Worm (Caenorhabditis elegans) whole organism, L2 larva: ENCODE results near the gene F14F8.14.

Experiments used
- C34F6.9 ChIP-seq: fragments of 150-350 bp; optimal IDR thresholded peaks from 2 replicates; lab custom pipeline; 2014; ENCODE audit warnings: missing biosample characterization, missing genetic modification characterization
- F13H6.1 ChIP-seq: sonication (generic microtip); optimal IDR thresholded peaks from 2 replicates; lab custom pipeline; 2016; ENCODE audit warnings: missing genetic modification characterization, missing compliant biosample characterization
- R02D3.7 ChIP-seq: fragments of 150-350 bp; optimal IDR thresholded peaks from 2 replicates; lab custom pipeline; 2014; ENCODE audit warnings: missing biosample characterization, missing genetic modification characterization
- Y55F3AM.14 ChIP-seq: fragments of 200-800 bp; sonication (Bioruptor generic); optimal IDR thresholded peaks from 2 replicates; lab custom pipeline; 2018; ENCODE audit warnings: mild to moderate bottlenecking, missing genetic modification characterization, missing compliant biosample characterization
- alr-1 ChIP-seq: fragments of 150-350 bp; optimal IDR thresholded peaks from 2 replicates; lab custom pipeline; 2014; ENCODE audit warnings: missing biosample characterization, missing genetic modification characterization
- aly-2 ChIP-seq: fragments of 150-350 bp; optimal IDR thresholded peaks from 2 replicates; lab custom pipeline; 2014; ENCODE audit warnings: missing biosample characterization, missing genetic modification characterization
- ama-1 ChIP-seq: fragments of 150-350 bp; optimal IDR thresholded peaks from 2 replicates; lab custom pipeline; 2018; ENCODE audit warnings: inconsistent platforms
- blmp-1 ChIP-seq: sonication (generic microtip); optimal IDR thresholded peaks from 2 replicates; lab custom pipeline; 2017; ENCODE audit warnings: missing genetic modification characterization, mild to moderate bottlenecking, missing compliant biosample characterization, antibody characterized with exemption, moderate library complexity; ENCODE audit not compliant: insufficient read depth
- ceh-82 ChIP-seq: fragments of 150-350 bp; optimal IDR thresholded peaks from 2 replicates; lab custom pipeline; 2014; ENCODE audit warnings: missing biosample characterization, missing genetic modification characterization
- crh-2 ChIP-seq: sonication (generic microtip); optimal IDR thresholded peaks from 2 replicates; lab custom pipeline; 2017; ENCODE audit warnings: missing biosample characterization, missing genetic modification characterization
- dmd-4 ChIP-seq: sonication (generic microtip); optimal IDR thresholded peaks from 2 replicates; lab custom pipeline; 2017; ENCODE audit warnings: missing biosample characterization, missing genetic modification characterization
- egl-27 ChIP-seq: sonication (generic microtip); optimal IDR thresholded peaks from 3 replicates; lab custom pipeline; 2017; ENCODE audit warnings: missing biosample characterization, missing genetic modification reagents, missing genetic modification characterization
- elt-3 ChIP-seq: sonication (generic microtip); optimal IDR thresholded peaks from 2 replicates; lab custom pipeline; 2017; ENCODE audit warnings: missing biosample characterization, missing genetic modification characterization
- fos-1 ChIP-seq: fragments of 150-350 bp; optimal IDR thresholded peaks from 2 replicates; lab custom pipeline; 2014; ENCODE audit warnings: missing biosample characterization, missing genetic modification characterization
- gmeb-1 ChIP-seq: fragments of 150-350 bp; optimal IDR thresholded peaks from 2 replicates; lab custom pipeline; 2014; ENCODE audit warnings: missing biosample characterization, missing genetic modification characterization
- lin-11 ChIP-seq: fragments of 150-350 bp; sonication (generic microtip); optimal IDR thresholded peaks from 2 replicates; lab custom pipeline; 2014; ENCODE audit warnings: missing biosample characterization, missing genetic modification characterization, inconsistent platforms, mixed read lengths
- lin-39 ChIP-seq: fragments of 150-350 bp; optimal IDR thresholded peaks from 2 replicates; lab custom pipeline; 2014; ENCODE audit warnings: missing biosample characterization, missing genetic modification reagents, missing genetic modification characterization
- lsy-2 ChIP-seq, 2 experiments: fragments of 150-350 bp in 1 of 2; sonication (generic microtip) in 1 of 2; optimal IDR thresholded peaks; 2 replicates each; lab custom pipeline; 2014 to 2017; ENCODE audit warnings: missing biosample characterization in 2 of 2, missing genetic modification characterization in 2 of 2
- mbf-1 ChIP-seq: sonication (generic microtip); optimal IDR thresholded peaks from 2 replicates; lab custom pipeline; 2017; ENCODE audit warnings: missing biosample characterization, missing genetic modification characterization
- mdl-1 ChIP-seq, 2 experiments: fragments of 150-350 bp in 1 of 2; sonication (generic microtip) in 1 of 2; optimal IDR thresholded peaks; 2 replicates each; lab custom pipeline; 2017; ENCODE audit warnings: missing biosample characterization in 2 of 2, missing genetic modification characterization in 2 of 2
- nhr-10 ChIP-seq: sonication (generic microtip); optimal IDR thresholded peaks from 2 replicates; lab custom pipeline; 2017; ENCODE audit warnings: missing biosample characterization, missing genetic modification characterization
- nhr-129 ChIP-seq: fragments of 150-350 bp; optimal IDR thresholded peaks from 2 replicates; lab custom pipeline; 2014; ENCODE audit warnings: missing biosample characterization, missing genetic modification characterization
- nhr-21 ChIP-seq: fragments of 150-350 bp; optimal IDR thresholded peaks from 2 replicates; lab custom pipeline; 2014; ENCODE audit warnings: missing biosample characterization, missing genetic modification characterization
- nhr-23 ChIP-seq: fragments of 150-350 bp; optimal IDR thresholded peaks from 2 replicates; lab custom pipeline; 2014; ENCODE audit warnings: missing biosample characterization, missing genetic modification reagents, missing genetic modification characterization
- nhr-237 ChIP-seq: fragments of 150-350 bp; optimal IDR thresholded peaks from 2 replicates; lab custom pipeline; 2014; ENCODE audit warnings: missing biosample characterization, missing genetic modification characterization
- nhr-25 ChIP-seq: fragments of 150-350 bp; sonication (generic microtip); optimal IDR thresholded peaks from 3 replicates; lab custom pipeline; 2014; ENCODE audit warnings: missing biosample characterization, missing genetic modification characterization
- nhr-6 ChIP-seq: fragments of 150-350 bp; optimal IDR thresholded peaks from 2 replicates; lab custom pipeline; 2014; ENCODE audit warnings: missing biosample characterization, missing genetic modification characterization
- nhr-77 ChIP-seq: fragments of 150-350 bp; optimal IDR thresholded peaks from 2 replicates; lab custom pipeline; 2014; ENCODE audit warnings: missing biosample characterization, missing genetic modification characterization
- peb-1 ChIP-seq: fragments of 150-350 bp; optimal IDR thresholded peaks from 2 replicates; lab custom pipeline; 2014; ENCODE audit warnings: missing biosample characterization, missing genetic modification characterization
- sma-3 ChIP-seq: sonication (generic microtip); optimal IDR thresholded peaks from 2 replicates; lab custom pipeline; 2016; ENCODE audit warnings: missing genetic modification reagents, missing genetic modification characterization, missing compliant biosample characterization
- sma-9 ChIP-seq, 2 experiments: fragments of 150-350 bp in 1 of 2; sonication (generic microtip) in 1 of 2; optimal IDR thresholded peaks; 2 replicates each; lab custom pipeline; 2014 to 2016; ENCODE audit warnings: missing genetic modification characterization in 2 of 2, mild to moderate bottlenecking in 1 of 2, missing biosample characterization in 1 of 2, missing compliant biosample characterization in 1 of 2, missing genetic modification reagents in 1 of 2, moderate library complexity in 1 of 2
- unc-62 ChIP-seq: fragments of 150-350 bp; optimal IDR thresholded peaks from 2 replicates; lab custom pipeline; 2014; ENCODE audit warnings: missing biosample characterization, missing genetic modification reagents, missing genetic modification characterization
- zag-1 ChIP-seq: fragments of 150-350 bp; optimal IDR thresholded peaks from 2 replicates; lab custom pipeline; 2014; ENCODE audit warnings: missing biosample characterization, missing genetic modification characterization
- ztf-1 ChIP-seq: fragments of 200-800 bp; sonication (Bioruptor generic); conservative IDR thresholded peaks from 2 replicates; pipeline ENCODE4 v1.3.6; 2022; ENCODE audit warnings: missing genetic modification characterization, missing compliant biosample characterization
- ztf-11 ChIP-seq: sonication (generic microtip); optimal IDR thresholded peaks from 2 replicates; lab custom pipeline; 2017; ENCODE audit warnings: missing biosample characterization, missing genetic modification characterization
- ztf-4 ChIP-seq: fragments of 150-350 bp; optimal IDR thresholded peaks from 2 replicates; lab custom pipeline; 2014; ENCODE audit warnings: missing biosample characterization, missing genetic modification characterization

The F14F8.14 gene

ce11 chrV:16635911-16636310, 30.6 kb downstream of the F14F8.14 start, which contains the start of gene mltn-11:
Gene mltn-11 (plus strand): TSS chrV:16636186.
- TF ChIP-seq lsy-2 (tag; optimal IDR thresholded peaks at IDR 0.05; lab: Kevin White, UChicago) (no peak), F13H6.1 (tag; lab: Kevin White, UChicago) (no peak), ama-1 (lab: Kevin White, UChicago) (no peak), lin-39 (tag; lab: Kevin White, UChicago) (no peak), ztf-1 (no peak), dmd-4 (tag; lab: Kevin White, UChicago) (no peak), nhr-23 (tag; lab: Kevin White, UChicago) (no peak), zag-1 (tag; lab: Kevin White, UChicago) (no peak), nhr-77 (no peak), sma-9 (GFP tag; optimal IDR thresholded peaks at IDR 0.05; lab: Kevin White, UChicago) (no peak), sma-9 (tag; optimal IDR thresholded peaks at IDR 0.05; lab: Kevin White, UChicago) (no peak), nhr-25 (tag; lab: Kevin White, UChicago) (no peak), nhr-21 (tag; lab: Kevin White, UChicago) (no peak)
- TF ChIP-seq, all 48 proteins: peak for 0

- TF ChIP-seq alr-1 (tag; lab: Kevin White, UChicago) = no peak
- TF ChIP-seq dmd-4 (tag; lab: Kevin White, UChicago) = no peak
- no peak for TF ChIP-seq ztf-4 (tag; lab: Kevin White, UChicago)
- TF ChIP-seq unc-62 = no peak
- TF ChIP-seq nhr-237 (tag; lab: Kevin White, UChicago) = no peak
- TF ChIP-seq ztf-11 (tag; lab: Kevin White, UChicago) = no peak
- TF ChIP-seq gmeb-1 (tag; lab: Kevin White, UChicago) = no peak
- no peak for TF ChIP-seq sma-3 (GFP tag; lab: Kevin White, UChicago)
- no peak for TF ChIP-seq Y55F3AM.14 (GFP tag; lab: Kevin White, UChicago)
- no peak for TF ChIP-seq aly-2 (tag; lab: Kevin White, UChicago)
- no peak for TF ChIP-seq lsy-2 (tag; optimal IDR thresholded peaks at IDR 0.05; lab: Kevin White, UChicago)
- TF ChIP-seq peb-1 = no peak
- TF ChIP-seq nhr-129 = no peak
- TF ChIP-seq blmp-1 (tag; lab: Kevin White, UChicago) = no peak
- TF ChIP-seq nhr-10 (tag; lab: Kevin White, UChicago) = no peak
- TF ChIP-seq C34F6.9 = no peak
- no peak for TF ChIP-seq nhr-25 (tag; lab: Kevin White, UChicago)
- no peak for TF ChIP-seq zag-1 (tag; lab: Kevin White, UChicago)
These were observed 36.9 kb downstream of the F14F8.14 start, which contains the start of gene srd-21 for ce11 chrV:16629600-16629999. Gene srd-21 (plus strand): TSS chrV:16629900.

DNA sequence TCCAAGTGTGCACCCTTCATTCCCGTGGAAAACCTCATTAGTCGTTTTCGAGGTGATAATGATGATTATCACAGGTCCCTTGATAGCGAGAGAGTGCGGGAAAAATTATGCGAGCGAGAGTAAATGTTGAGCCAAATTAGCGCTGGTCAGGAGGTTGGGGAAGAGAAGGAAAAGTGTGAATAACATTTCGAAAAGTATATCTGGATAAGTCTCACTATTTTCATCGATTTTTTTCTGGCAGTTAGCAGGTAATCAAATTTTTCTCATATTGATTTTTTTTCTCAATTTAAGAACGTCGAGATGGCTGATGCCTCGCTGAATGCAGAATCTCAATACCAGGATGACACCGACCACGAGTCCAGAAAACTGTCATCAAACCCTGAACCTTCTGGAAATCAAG, 37.6 kb downstream of the F14F8.14 start, which contains the start of gene W06G6.2:
Gene W06G6.2 (plus strand): TSS at position 301 of the 400 bp plus-strand sequence.
- no peak for TF ChIP-seq ceh-82 (tag; lab: Kevin White, UChicago)
- TF ChIP-seq elt-3 (tag; lab: Kevin White, UChicago) = no peak
- no peak for TF ChIP-seq mbf-1 (tag; lab: Kevin White, UChicago)
- no peak for TF ChIP-seq R02D3.7 (tag; lab: Kevin White, UChicago)
- TF ChIP-seq nhr-237 (tag; lab: Kevin White, UChicago) = no peak
- no peak for TF ChIP-seq nhr-6
- no peak for TF ChIP-seq crh-2
- no peak for TF ChIP-seq egl-27 (tag; lab: Kevin White, UChicago)
- TF ChIP-seq lin-11 = no peak
- no peak for TF ChIP-seq ztf-11 (tag; lab: Kevin White, UChicago)
- no peak for TF ChIP-seq blmp-1 (tag; lab: Kevin White, UChicago)
- TF ChIP-seq sma-3 (GFP tag; lab: Kevin White, UChicago) = no peak
- TF ChIP-seq alr-1 (tag; lab: Kevin White, UChicago) = no peak
- no peak for TF ChIP-seq nhr-23 (tag; lab: Kevin White, UChicago)

ce11 chrV:16627962-16628361, 38.6 kb downstream of the F14F8.14 start, which contains the start of gene oac-53:
Gene oac-53 (minus strand): TSS chrV:16627970.
- TF ChIP-seq fos-1 (peak; percentile 69), ztf-1 (no peak), mbf-1 (tag; lab: Kevin White, UChicago) (no peak), mdl-1 (tag; optimal IDR thresholded peaks at IDR 0.05; lab: Kevin White, UChicago) (no peak)
